Fruit fly (Drosophila melanogaster): ENCODE measurements around the gene Dnaaf5.
A peak's percentile ranks its signal among the peaks of the same experiment; 100 is the strongest.

The Dnaaf5 gene

DNA sequence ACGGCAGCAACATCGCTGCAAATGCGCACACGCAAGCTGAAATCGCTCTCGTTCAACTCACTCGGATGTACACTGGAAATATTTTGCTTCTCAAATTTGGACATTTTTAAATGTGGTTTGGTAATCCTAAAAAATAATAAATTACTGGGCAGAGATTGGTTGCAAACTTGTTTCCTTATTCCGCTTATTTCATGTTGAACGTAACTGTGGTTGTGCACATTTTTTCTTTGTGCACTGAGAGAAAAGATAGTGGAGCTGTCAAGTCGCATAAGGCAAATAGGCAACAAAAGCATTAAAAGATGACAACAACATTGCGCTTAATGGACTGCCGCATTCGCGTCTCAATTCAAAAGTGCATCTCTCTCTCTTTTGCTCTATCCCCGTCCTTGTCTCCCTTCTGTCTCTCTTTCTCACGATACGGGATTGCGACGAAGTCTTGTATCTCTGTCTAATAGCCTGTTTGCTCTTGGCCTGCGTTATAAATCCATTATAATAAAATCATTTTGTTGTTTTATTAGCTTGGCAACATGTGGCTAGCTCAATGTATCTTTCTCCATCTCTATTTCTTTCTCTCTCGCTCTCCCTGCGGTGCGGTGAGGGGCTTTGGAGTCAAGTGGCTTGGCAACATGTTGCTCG lies 11.7 kb upstream of the Dnaaf5 start (continued):
- TF ChIP-seq CG4424 (GFP tag; optimal IDR thresholded peaks at IDR 0.05) (peak; percentile 91), Ets97D (GFP tag; optimal IDR thresholded peaks at IDR 0.05) (peak; percentile 90), Antp (GFP tag; optimal IDR thresholded peaks at IDR 0.05) (peak; percentile 96), kni (GFP tag; optimal IDR thresholded peaks at IDR 0.05) (no peak), Dll (GFP tag; IDR thresholded peaks at IDR 0.05; ENCODE audit: partially characterized antibody) (no peak), ara (GFP tag; IDR thresholded peaks at IDR 0.05) (peak; percentile 72), lov (optimal IDR thresholded peaks at IDR 0.05) (no peak), lov (GFP tag; IDR thresholded peaks at IDR 0.05) (peak; percentile 93), CG10979 (tag; optimal IDR thresholded peaks at IDR 0.05) (peak; percentile 89), ash1 (GFP tag; optimal IDR thresholded peaks at IDR 0.05) (no peak), CG30403 (GFP tag; optimal IDR thresholded peaks at IDR 0.05) (peak; percentile 94), odd (GFP tag; optimal IDR thresholded peaks at IDR 0.05) (peak; percentile 88), Max (GFP tag; optimal IDR thresholded peaks at IDR 0.05) (peak; percentile 83), ewg (GFP tag; optimal IDR thresholded peaks at IDR 0.05) (peak; percentile 97), sd (tag; optimal IDR thresholded peaks at IDR 0.05) (peak; percentile 73), CG17612 (GFP tag; IDR thresholded peaks at IDR 0.05) (no peak), tgo (GFP tag; IDR thresholded peaks at IDR 0.05) (peak; percentile 91), Poxn (GFP tag; IDR thresholded peaks at IDR 0.05) (peak; percentile 43), Sry-β (GFP tag; optimal IDR thresholded peaks at IDR 0.05) (peak; percentile 34), CG42726 (GFP tag; IDR thresholded peaks at IDR 0.05; ENCODE audit: partially characterized antibody) (no peak), H15 (GFP tag; IDR thresholded peaks at IDR 0.05) (peak; percentile 89), p53 (GFP tag; optimal IDR thresholded peaks at IDR 0.05) (peak; percentile 78), tup (GFP tag; optimal IDR thresholded peaks at IDR 0.05) (peak; percentile 94), fd102C (GFP tag; optimal IDR thresholded peaks at IDR 0.05) (no peak), nerfin-2 (GFP tag; IDR thresholded peaks at IDR 0.05; ENCODE audit: partially characterized antibody) (no peak), vfl (GFP tag; optimal IDR thresholded peaks at IDR 0.05) (peak; percentile 90), wdn (GFP tag; IDR thresholded peaks at IDR 0.05) (peak; percentile 88), CG1603 (tag; optimal IDR thresholded peaks at IDR 0.05) (peak; percentile 97), CG14050 (GFP tag; IDR thresholded peaks at IDR 0.05) (peak; percentile 96), CG32532 (GFP tag; IDR thresholded peaks at IDR 0.05) (peak; percentile 68), rib (GFP tag; IDR thresholded peaks at IDR 0.05) (no peak), emc (GFP tag; optimal IDR thresholded peaks at IDR 0.05) (peak; percentile 77), Drgx (GFP tag; IDR thresholded peaks at IDR 0.05) (peak; percentile 98), CG12744 (GFP tag; optimal IDR thresholded peaks at IDR 0.05) (peak; percentile 90), sisA (GFP tag; IDR thresholded peaks at IDR 0.05) (peak; percentile 95), klu (GFP tag; IDR thresholded peaks at IDR 0.05) (peak; percentile 79), CG9727 (GFP tag; optimal IDR thresholded peaks at IDR 0.05) (peak; percentile 92), BtbVII (GFP tag; optimal IDR thresholded peaks at IDR 0.05) (peak; percentile 32), ro (GFP tag; IDR thresholded peaks at IDR 0.05) (peak; percentile 56), CG13775 (GFP tag; optimal IDR thresholded peaks at IDR 0.05) (peak; percentile 93), NFAT (GFP tag; IDR thresholded peaks at IDR 0.05) (no peak; the same call in 1 of the 2 replicates), Aef1 (GFP tag; IDR thresholded peaks at IDR 0.05) (peak; percentile 94), CG9797 (GFP tag; optimal IDR thresholded peaks at IDR 0.05) (no peak), Ptx1 (GFP tag; IDR thresholded peaks at IDR 0.05) (peak; percentile 82), CG18619 (GFP tag; optimal IDR thresholded peaks at IDR 0.05) (peak; percentile 94), sc (optimal IDR thresholded peaks at IDR 0.05) (no peak), sc (GFP tag; optimal IDR thresholded peaks at IDR 0.05) (peak; percentile 95), exex (tag; optimal IDR thresholded peaks at IDR 0.05) (peak; percentile 16), caup (GFP tag; optimal IDR thresholded peaks at IDR 0.05; ENCODE audit: severe bottlenecking) (peak; percentile 80), Six4 (GFP tag; optimal IDR thresholded peaks at IDR 0.05) (peak; percentile 87), CG7372 (GFP tag; IDR thresholded peaks at IDR 0.05) (0 out of 2 replicates have a peak, but pooled peaks have one; percentile 41)
